Worm (Caenorhabditis elegans): ENCODE measurements around the gene C47E12.11.

ce11 chrIV:9924419-9924818 is 44.8 kb upstream of the C47E12.11 start:
- TF ChIP-seq lin-13 (GFP tag; optimal IDR thresholded peaks at IDR 0.05) (no peak), snpc-4 (tag; optimal IDR thresholded peaks at IDR 0.05) (no peak), ceh-82 (tag; optimal IDR thresholded peaks at IDR 0.05) (no peak), Y55F3AM.14 (GFP tag; optimal IDR thresholded peaks at IDR 0.05) (no peak), fos-1 (tag; optimal IDR thresholded peaks at IDR 0.05) (no peak), mab-5 (tag; optimal IDR thresholded peaks at IDR 0.05) (no peak), mdl-1 (tag; optimal IDR thresholded peaks at IDR 0.05) (no peak), F13H6.1 (tag; optimal IDR thresholded peaks at IDR 0.05) (no peak)
